Fruit fly (Drosophila melanogaster) whole organism, wandering third instar larva: ENCODE data around the gene Syt7.

ENCODE experiments used
- Abd-B ChIP-seq: fragments of >200 bp; optimal IDR thresholded peaks from 2 replicates; lab custom pipeline; 2017; ENCODE audit warnings: missing biosample characterization, missing genetic modification characterization
- CG32264 ChIP-seq: fragments of 200-800 bp; sonication (Bioruptor generic); optimal IDR thresholded peaks from 2 replicates; lab custom pipeline; 2016; ENCODE audit warnings: missing biosample characterization, missing genetic modification characterization
- CG9705 ChIP-seq: fragments of 200-800 bp; sonication (Bioruptor generic); optimal IDR thresholded peaks from 2 replicates; lab custom pipeline; 2018; ENCODE audit warnings: missing biosample characterization, mild to moderate bottlenecking, missing genetic modification characterization
- CrebA ChIP-seq: fragments of 200-800 bp; sonication (Bioruptor generic); optimal IDR thresholded peaks from 2 replicates; lab custom pipeline; 2016; ENCODE audit warnings: missing biosample characterization, mild to moderate bottlenecking, missing genetic modification characterization, borderline replicate concordance
- Dfd ChIP-seq: fragments of >200 bp; optimal IDR thresholded peaks from 2 replicates; lab custom pipeline; 2017; ENCODE audit warnings: missing biosample characterization, missing genetic modification characterization
- Dif ChIP-seq: fragments of 200-275, 200-300 bp; sonication (Bioruptor generic); optimal IDR thresholded peaks from 2 replicates; lab custom pipeline; 2018; ENCODE audit warnings: missing biosample characterization, missing genetic modification characterization; ENCODE audit not compliant: partially characterized antibody
- GATAd ChIP-seq: sonication (Bioruptor generic); optimal IDR thresholded peaks from 2 replicates; lab custom pipeline; 2016; ENCODE audit warnings: missing biosample characterization, missing genetic modification characterization
- Hnf4 ChIP-seq: fragments of 200-800 bp; sonication (Bioruptor generic); optimal IDR thresholded peaks from 2 replicates; lab custom pipeline; 2016; ENCODE audit warnings: missing biosample characterization, mild to moderate bottlenecking, missing genetic modification characterization
- Hr78 ChIP-seq: fragments of >200 bp; optimal IDR thresholded peaks from 2 replicates; lab custom pipeline; 2017; ENCODE audit warnings: missing biosample characterization, missing genetic modification characterization
- Jra ChIP-seq: sonication (Bioruptor generic); optimal IDR thresholded peaks from 2 replicates; lab custom pipeline; 2016; ENCODE audit warnings: missing biosample characterization, missing genetic modification characterization
- Mio ChIP-seq: sonication (Bioruptor generic); optimal IDR thresholded peaks from 2 replicates; lab custom pipeline; 2016; ENCODE audit warnings: missing biosample characterization, missing genetic modification characterization
- Myc ChIP-seq: fragments of >200 bp; optimal IDR thresholded peaks from 2 replicates; lab custom pipeline; 2017
- OdsH ChIP-seq: fragments of 200-800 bp; sonication (Bioruptor generic); optimal IDR thresholded peaks from 2 replicates; lab custom pipeline; 2016; ENCODE audit warnings: missing biosample characterization, mild to moderate bottlenecking, missing genetic modification characterization
- Rel ChIP-seq, 2 experiments: fragments of 200-800 bp; sonication (Bioruptor generic) in 1 of 2; optimal IDR thresholded peaks; 2 replicates in 1 of 2; 3 replicates in 1 of 2; lab custom pipeline; 2016 to 2019; ENCODE audit warnings: mild to moderate bottlenecking in 2 of 2, missing biosample characterization in 2 of 2, missing genetic modification characterization in 2 of 2, moderate library complexity in 1 of 2
- Sp1 ChIP-seq: fragments of 200-800 bp; sonication (Bioruptor generic); optimal IDR thresholded peaks from 3 replicates; lab custom pipeline; 2019; ENCODE audit warnings: missing biosample characterization, mild to moderate bottlenecking, missing genetic modification characterization, moderate library complexity
- Vsx2 ChIP-seq: fragments of 200-300, 225-300 bp; sonication (Bioruptor generic); optimal IDR thresholded peaks from 2 replicates; lab custom pipeline; 2018; ENCODE audit warnings: missing biosample characterization, missing genetic modification characterization; ENCODE audit not compliant: partially characterized antibody
- br ChIP-seq: fragments of 200-800 bp; sonication (Bioruptor generic); optimal IDR thresholded peaks from 2 replicates; lab custom pipeline; 2016; ENCODE audit warnings: missing biosample characterization, missing genetic modification characterization
- brk ChIP-seq: fragments of 200-800 bp; sonication (Bioruptor generic); optimal IDR thresholded peaks from 2 replicates; lab custom pipeline; 2016; ENCODE audit warnings: missing biosample characterization, mild to moderate bottlenecking, missing genetic modification characterization
- dl ChIP-seq, 2 experiments: fragments of 175-275, 200-275 bp in 1 of 2; fragments of 200-275 bp in 1 of 2; sonication (Bioruptor generic); optimal IDR thresholded peaks; lab custom pipeline; 2018; ENCODE audit warnings: mild to moderate bottlenecking in 2 of 2, missing biosample characterization in 2 of 2, missing genetic modification characterization in 2 of 2, moderate library complexity in 2 of 2; ENCODE audit not compliant: partially characterized antibody in 2 of 2, insufficient read depth in 1 of 2
- ey ChIP-seq: fragments of 200-800 bp; sonication (Bioruptor generic); optimal IDR thresholded peaks from 2 replicates; lab custom pipeline; 2016; ENCODE audit warnings: missing biosample characterization, missing genetic modification characterization
- foxo ChIP-seq, 2 experiments: fragments of 200-800 bp; sonication (Bioruptor generic); optimal IDR thresholded peaks; 2 replicates in 1 of 2; 3 replicates in 1 of 2; lab custom pipeline; 2016 to 2017; ENCODE audit warnings: missing biosample characterization in 2 of 2, missing genetic modification characterization in 2 of 2
- fru ChIP-seq: fragments of 200-800 bp; sonication (Bioruptor generic); optimal IDR thresholded peaks from 3 replicates; lab custom pipeline; 2016; ENCODE audit warnings: missing biosample characterization, mild to moderate bottlenecking, missing genetic modification characterization
- jim ChIP-seq: fragments of 175-275, 200-325 bp; sonication (Bioruptor generic); optimal IDR thresholded peaks from 2 replicates; lab custom pipeline; 2016; ENCODE audit warnings: missing biosample characterization, mild to moderate bottlenecking, missing genetic modification characterization
- lola ChIP-seq: fragments of >200 bp; optimal IDR thresholded peaks from 2 replicates; lab custom pipeline; 2017; ENCODE audit warnings: missing biosample characterization, missing genetic modification characterization
- pan ChIP-seq: fragments of >200 bp; optimal IDR thresholded peaks from 2 replicates; lab custom pipeline; 2017
- psq ChIP-seq: fragments of 200-800 bp; sonication (Bioruptor generic); optimal IDR thresholded peaks from 3 replicates; lab custom pipeline; 2017; ENCODE audit warnings: missing biosample characterization, mild to moderate bottlenecking, missing genetic modification characterization, moderate library complexity
- rgr ChIP-seq: fragments of 200-800 bp; sonication (Bioruptor generic); optimal IDR thresholded peaks from 3 replicates; lab custom pipeline; 2016; ENCODE audit warnings: missing biosample characterization, mild to moderate bottlenecking, missing genetic modification characterization
- tai ChIP-seq: sonication (Bioruptor generic); optimal IDR thresholded peaks from 2 replicates; lab custom pipeline; 2016; ENCODE audit warnings: missing biosample characterization, missing genetic modification characterization
- usp ChIP-seq: fragments of >200 bp; optimal IDR thresholded peaks from 2 replicates; lab custom pipeline; 2017; ENCODE audit warnings: missing biosample characterization, missing genetic modification characterization
- woc ChIP-seq: sonication (Bioruptor generic); optimal IDR thresholded peaks from 2 replicates; lab custom pipeline; 2016; ENCODE audit warnings: missing biosample characterization, mild to moderate bottlenecking, missing genetic modification characterization

Syt7 gene

DNA sequence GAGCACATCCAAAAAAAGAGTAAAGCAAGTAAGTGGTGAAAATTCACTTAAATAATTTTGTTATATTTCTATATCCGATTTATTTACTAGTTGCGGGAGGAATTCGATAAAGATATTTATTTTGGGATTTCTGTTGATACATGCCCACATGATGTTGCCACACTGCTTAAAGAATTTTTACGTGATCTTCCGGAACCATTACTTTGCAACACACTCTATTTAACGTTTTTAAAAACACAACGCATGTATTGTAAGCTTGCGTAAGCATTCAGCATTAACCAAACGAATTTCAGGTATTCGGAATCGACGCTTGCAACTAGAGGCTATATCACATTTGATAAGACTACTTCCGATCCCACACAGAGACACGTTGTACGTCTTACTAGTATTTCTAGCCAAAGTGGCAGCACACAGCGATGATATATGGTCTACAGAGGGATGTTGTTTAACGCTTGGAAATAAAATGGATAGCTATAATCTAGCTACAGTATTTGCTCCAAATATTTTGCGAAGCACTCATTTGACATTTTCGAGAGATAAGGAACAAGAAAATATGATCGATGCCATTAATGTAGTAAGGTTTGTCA lies 44.7 kb downstream of the Syt7 start:
- TF ChIP-seq Dif (GFP tag; lab: Kevin White, UChicago) = no peak
- no peak for TF ChIP-seq Abd-B
- TF ChIP-seq Hnf4 (GFP tag; lab: Kevin White, UChicago) = no peak
- TF ChIP-seq Mio = no peak
- no peak for TF ChIP-seq CrebA (GFP tag; lab: Kevin White, UChicago)
- no peak for TF ChIP-seq Dfd (GFP tag; lab: Kevin White, UChicago)
- no peak for TF ChIP-seq Rel (GFP tag; optimal IDR thresholded peaks at IDR 0.05; lab: Kevin White, UChicago)
- no peak for TF ChIP-seq Rel (tag; optimal IDR thresholded peaks at IDR 0.05; lab: Kevin White, UChicago)
- TF ChIP-seq foxo (GFP tag; optimal IDR thresholded peaks at IDR 0.05; lab: Kevin White, UChicago) = no peak
- TF ChIP-seq Vsx2 (GFP tag; lab: Kevin White, UChicago) = no peak
- no peak for TF ChIP-seq Myc (lab: Kevin White, UChicago)
- TF ChIP-seq psq (GFP tag; lab: Kevin White, UChicago) = no peak
- no peak for TF ChIP-seq Sp1 (GFP tag; lab: Kevin White, UChicago)
- TF ChIP-seq OdsH = no peak
- TF ChIP-seq rgr (GFP tag; lab: Kevin White, UChicago) = no peak
- TF ChIP-seq, all 38 proteins: peak for 0

- TF ChIP-seq tai (GFP tag; lab: Kevin White, UChicago) = no peak
- TF ChIP-seq dl (GFP tag; optimal IDR thresholded peaks at IDR 0.05; lab: Kevin White, UChicago; ENCODE audit: insufficient read depth in 1 of 2, partially characterized antibody in 2 of 2) = no peak
- no peak for TF ChIP-seq br (GFP tag; lab: Kevin White, UChicago)
- TF ChIP-seq lola (GFP tag; lab: Kevin White, UChicago) = no peak
- no peak for TF ChIP-seq jim (GFP tag; lab: Kevin White, UChicago)
- no peak for TF ChIP-seq Hr78 (GFP tag; lab: Kevin White, UChicago)
- TF ChIP-seq Sp1 (GFP tag; lab: Kevin White, UChicago) = no peak
- TF ChIP-seq Abd-B = no peak
- TF ChIP-seq CG9705 = no peak
- no peak for TF ChIP-seq Dfd (GFP tag; lab: Kevin White, UChicago)
- no peak for TF ChIP-seq Hnf4 (GFP tag; lab: Kevin White, UChicago)
- no peak for TF ChIP-seq fru (GFP tag; lab: Kevin White, UChicago)
- no peak for TF ChIP-seq Rel (GFP tag; optimal IDR thresholded peaks at IDR 0.05; lab: Kevin White, UChicago)
- TF ChIP-seq Rel (tag; optimal IDR thresholded peaks at IDR 0.05; lab: Kevin White, UChicago) = no peak
- TF ChIP-seq woc = no peak
- no peak for TF ChIP-seq foxo (GFP tag; optimal IDR thresholded peaks at IDR 0.05; lab: Kevin White, UChicago)
- TF ChIP-seq ey (GFP tag; lab: Kevin White, UChicago) = no peak
These were observed 51.6 kb downstream of the Syt7 start, which contains the start of gene RhoGAP102A for dm6 chr4:254697-255096. TSS of gene RhoGAP102A (plus strand) at chr4:254997.

DNA sequence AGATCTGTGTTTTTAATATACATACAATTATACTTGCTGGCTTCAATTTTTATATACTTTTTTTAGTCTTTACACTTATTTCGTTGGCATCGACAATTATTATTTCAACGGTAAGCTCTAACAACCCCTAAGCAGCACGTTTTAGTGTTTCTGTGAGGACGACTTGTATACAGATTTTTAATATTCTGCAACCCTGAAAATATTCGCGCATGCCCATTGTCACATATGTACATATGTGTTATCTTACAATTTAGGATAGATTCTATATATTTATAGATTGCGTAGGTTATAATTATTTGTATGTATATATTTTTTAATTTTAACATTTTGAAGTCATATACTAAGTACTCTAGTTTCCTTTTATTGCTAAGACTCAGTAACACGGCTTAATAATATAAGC lies 53.1 kb downstream of the Syt7 start, which contains the start of gene dpr7:
Gene dpr7, minus strand, starts transcription at position 154 of the 400 bp plus-strand sequence.
- no peak for TF ChIP-seq psq (GFP tag; lab: Kevin White, UChicago)
- no peak for TF ChIP-seq usp (GFP tag; lab: Kevin White, UChicago)
- no peak for TF ChIP-seq Rel (GFP tag; optimal IDR thresholded peaks at IDR 0.05; lab: Kevin White, UChicago)
- TF ChIP-seq Rel (tag; optimal IDR thresholded peaks at IDR 0.05; lab: Kevin White, UChicago) = no peak
- TF ChIP-seq Dfd (GFP tag; lab: Kevin White, UChicago) = no peak
- no peak for TF ChIP-seq OdsH
- TF ChIP-seq br (GFP tag; lab: Kevin White, UChicago) = no peak
- TF ChIP-seq Sp1 (GFP tag; lab: Kevin White, UChicago) = no peak
- no peak for TF ChIP-seq GATAd (GFP tag; lab: Kevin White, UChicago)
- TF ChIP-seq brk (GFP tag; lab: Kevin White, UChicago) = no peak
- no peak for TF ChIP-seq Hr78 (GFP tag; lab: Kevin White, UChicago)
- TF ChIP-seq, all 38 proteins: peak for 0

- TF ChIP-seq lola (GFP tag; lab: Kevin White, UChicago) (no peak), pan (no peak), woc (no peak), Dif (GFP tag; lab: Kevin White, UChicago) (no peak), tai (GFP tag; lab: Kevin White, UChicago) (no peak), fru (GFP tag; lab: Kevin White, UChicago) (no peak), Hnf4 (GFP tag; lab: Kevin White, UChicago) (no peak), Hr78 (GFP tag; lab: Kevin White, UChicago) (no peak), jim (GFP tag; lab: Kevin White, UChicago) (no peak), GATAd (GFP tag; lab: Kevin White, UChicago) (no peak), br (GFP tag; lab: Kevin White, UChicago) (no peak), CG9705 (no peak), Sp1 (GFP tag; lab: Kevin White, UChicago) (no peak), Dfd (GFP tag; lab: Kevin White, UChicago) (no peak), Jra (GFP tag; lab: Kevin White, UChicago) (no peak), CG32264 (GFP tag; lab: Kevin White, UChicago) (no peak), psq (GFP tag; lab: Kevin White, UChicago) (no peak)
These were observed 65.4 kb downstream of the Syt7 start for dm6 chr4:240850-241249.
